Worm (Caenorhabditis elegans): ENCODE measurements around the gene str-19.

The str-19 gene

DNA sequence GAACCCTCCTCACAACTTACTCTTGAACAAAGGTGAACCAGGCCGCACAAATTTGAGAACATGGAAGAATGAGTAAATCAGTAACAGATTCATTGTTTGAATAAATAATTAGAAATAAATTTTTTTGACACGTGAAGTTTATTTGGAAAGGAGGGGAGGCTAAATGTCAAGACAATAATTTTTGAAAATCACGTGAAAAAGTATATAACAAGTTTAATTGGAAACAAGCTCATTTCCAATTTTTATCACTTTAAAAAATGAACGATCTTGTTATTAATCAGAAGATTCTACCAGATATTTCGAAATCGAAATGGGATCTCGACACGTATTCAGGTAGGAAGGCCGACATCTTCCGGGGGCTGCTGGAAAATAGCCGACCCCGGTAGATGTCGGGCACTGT, 17.7 kb downstream of the str-19 start, which contains the start of the genes irld-57 and sfxn-1.3:
Gene irld-57 (minus strand): TSS at position 101 of the 400 bp plus-strand sequence.
Gene sfxn-1.3 (plus strand): TSS at position 232 of the 400 bp plus-strand sequence.
- TF ChIP-seq elt-3 (tag; optimal IDR thresholded peaks at IDR 0.05) (no peak), unc-39 (tag; optimal IDR thresholded peaks at IDR 0.05) (no peak), lsy-2 (tag; optimal IDR thresholded peaks at IDR 0.05) (no peak), unc-120 (tag; optimal IDR thresholded peaks at IDR 0.05; ENCODE audit: poor library complexity, severe bottlenecking) (no peak), lin-13 (tag; optimal IDR thresholded peaks at IDR 0.05) (no peak), hlh-1 (tag; optimal IDR thresholded peaks at IDR 0.05) (no peak), ceh-43 (GFP tag; optimal IDR thresholded peaks at IDR 0.05) (no peak), mep-1 (tag; optimal IDR thresholded peaks at IDR 0.05) (no peak), pha-4 (tag; optimal IDR thresholded peaks at IDR 0.05) (no peak), elt-1 (tag; optimal IDR thresholded peaks at IDR 0.05; ENCODE audit: borderline replicate concordance, insufficient read depth) (no peak), zip-8 (tag; optimal IDR thresholded peaks at IDR 0.05) (no peak), nhr-12 (tag; optimal IDR thresholded peaks at IDR 0.05) (no peak), sem-2 (GFP tag; optimal IDR thresholded peaks at IDR 0.05) (no peak), drap-1 (GFP tag; optimal IDR thresholded peaks at IDR 0.05) (no peak), cnd-1 (tag; optimal IDR thresholded peaks at IDR 0.05) (no peak), lin-32 (GFP tag; optimal IDR thresholded peaks at IDR 0.05) (no peak), flh-1 (GFP tag; optimal IDR thresholded peaks at IDR 0.05) (no peak), ham-2 (GFP tag; optimal IDR thresholded peaks at IDR 0.05) (no peak), nhr-237 (tag; optimal IDR thresholded peaks at IDR 0.05) (no peak)

DNA sequence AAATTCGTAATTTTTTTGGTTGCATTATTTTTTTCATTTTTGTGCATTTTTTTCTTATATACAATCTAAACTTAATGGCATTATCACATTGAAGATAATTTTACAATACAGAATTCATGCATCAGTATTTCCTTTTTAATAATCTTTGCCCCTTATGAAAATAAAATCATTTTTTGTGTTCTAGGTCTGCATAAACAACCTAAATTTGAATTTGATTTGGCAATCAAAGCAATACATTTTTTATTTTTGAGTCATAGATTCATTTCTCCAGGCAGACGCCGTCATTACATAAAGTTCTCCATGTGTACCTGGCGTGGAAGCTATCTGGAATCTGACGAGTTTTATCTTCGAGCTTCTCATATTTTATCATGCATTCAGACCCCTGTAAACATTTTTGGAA, 22.4 kb downstream of the str-19 start, which contains the start of gene srh-140:
Gene srh-140 (plus strand): TSS at position 301 of the 400 bp plus-strand sequence.
- TF ChIP-seq unc-62 (GFP tag; optimal IDR thresholded peaks at IDR 0.05), result no peak
- TF ChIP-seq ham-2 (GFP tag; optimal IDR thresholded peaks at IDR 0.05), result no peak
- no peak for TF ChIP-seq mep-1 (tag; optimal IDR thresholded peaks at IDR 0.05)
- TF ChIP-seq hlh-1 (tag; optimal IDR thresholded peaks at IDR 0.05), result no peak
- TF ChIP-seq pha-4 (tag; optimal IDR thresholded peaks at IDR 0.05), result no peak
- no peak for TF ChIP-seq nhr-12 (tag; optimal IDR thresholded peaks at IDR 0.05)
- TF ChIP-seq elt-1 (tag; optimal IDR thresholded peaks at IDR 0.05; ENCODE audit: borderline replicate concordance, insufficient read depth), result no peak
- TF ChIP-seq cnd-1 (tag; optimal IDR thresholded peaks at IDR 0.05), result no peak
- no peak for TF ChIP-seq lin-13 (tag; optimal IDR thresholded peaks at IDR 0.05)
- no peak for TF ChIP-seq nhr-237 (tag; optimal IDR thresholded peaks at IDR 0.05)
- TF ChIP-seq ceh-39 (tag; optimal IDR thresholded peaks at IDR 0.05), result no peak
- no peak for TF ChIP-seq lsy-2 (tag; optimal IDR thresholded peaks at IDR 0.05)
- no peak for TF ChIP-seq tbx-8 (GFP tag; optimal IDR thresholded peaks at IDR 0.05)
- no peak for TF ChIP-seq elt-3 (tag; optimal IDR thresholded peaks at IDR 0.05)
- TF ChIP-seq mls-2 (tag; optimal IDR thresholded peaks at IDR 0.05), result no peak
- no peak for TF ChIP-seq sptf-1 (tag; optimal IDR thresholded peaks at IDR 0.05)
- TF ChIP-seq drap-1 (GFP tag; optimal IDR thresholded peaks at IDR 0.05), result no peak
- TF ChIP-seq zip-8 (tag; optimal IDR thresholded peaks at IDR 0.05), result no peak

DNA sequence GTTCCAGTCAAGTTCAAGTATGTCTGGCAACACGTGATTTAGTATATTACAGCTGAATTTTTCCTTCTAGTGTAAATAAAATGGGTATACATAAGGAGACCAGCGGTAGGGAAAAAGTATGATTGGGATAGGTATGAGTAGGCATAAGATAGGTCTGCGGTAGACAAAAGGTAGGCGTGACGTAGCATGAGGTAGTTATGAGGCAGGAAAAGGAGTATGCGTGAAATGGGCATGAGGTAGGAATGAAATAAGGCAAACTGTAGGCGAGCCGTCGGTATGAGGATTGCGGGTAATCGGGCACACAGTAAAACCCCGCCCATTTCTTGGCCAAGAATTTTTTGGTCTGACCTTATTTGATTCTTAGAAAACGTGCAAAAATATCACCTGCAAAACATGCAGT, 22.8 kb downstream of the str-19 start:
- TF ChIP-seq unc-120 (tag; optimal IDR thresholded peaks at IDR 0.05; ENCODE audit: poor library complexity, severe bottlenecking) (no peak), mls-2 (tag; optimal IDR thresholded peaks at IDR 0.05) (no peak), nhr-28 (tag; optimal IDR thresholded peaks at IDR 0.05) (no peak), ham-2 (GFP tag; optimal IDR thresholded peaks at IDR 0.05) (no peak), ces-1 (GFP tag; optimal IDR thresholded peaks at IDR 0.05) (no peak), nhr-2 (tag; optimal IDR thresholded peaks at IDR 0.05) (no peak), sem-2 (GFP tag; optimal IDR thresholded peaks at IDR 0.05) (no peak), mep-1 (tag; optimal IDR thresholded peaks at IDR 0.05) (no peak), lin-13 (tag; optimal IDR thresholded peaks at IDR 0.05) (no peak), elt-1 (tag; optimal IDR thresholded peaks at IDR 0.05; ENCODE audit: borderline replicate concordance, insufficient read depth) (no peak), sptf-1 (tag; optimal IDR thresholded peaks at IDR 0.05) (no peak), M03D4.4 (tag; optimal IDR thresholded peaks at IDR 0.05) (no peak), flh-1 (GFP tag; optimal IDR thresholded peaks at IDR 0.05) (no peak), blmp-1 (tag; optimal IDR thresholded peaks at IDR 0.05) (no peak), nhr-237 (tag; optimal IDR thresholded peaks at IDR 0.05) (no peak), lin-32 (GFP tag; optimal IDR thresholded peaks at IDR 0.05) (no peak), unc-39 (tag; optimal IDR thresholded peaks at IDR 0.05) (no peak), elt-3 (tag; optimal IDR thresholded peaks at IDR 0.05) (no peak)

DNA sequence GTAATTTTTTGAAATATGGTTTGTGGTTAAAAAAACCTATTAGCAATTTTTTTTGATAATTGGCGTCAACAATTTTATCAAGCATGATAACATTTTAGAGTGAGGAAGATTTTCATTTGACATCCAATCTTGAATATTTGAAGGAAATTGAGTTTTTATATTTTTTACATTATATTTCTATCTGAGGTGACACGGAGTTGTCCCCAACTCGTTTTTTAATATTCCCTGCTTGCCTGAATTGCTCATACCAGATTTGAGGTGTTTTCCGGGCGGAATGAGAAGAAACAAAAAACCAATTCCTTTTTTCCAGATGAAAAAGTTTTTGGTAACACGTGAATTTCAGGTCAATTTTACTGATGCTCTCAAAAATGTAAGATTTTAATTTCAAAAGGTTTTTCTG, 24.7 kb downstream of the str-19 start, which contains the start of gene Y6E2A.7:
Gene Y6E2A.7 (plus strand): TSS at position 301 of the 400 bp plus-strand sequence.
- TF ChIP-seq unc-39 (tag; optimal IDR thresholded peaks at IDR 0.05), result no peak
- TF ChIP-seq tbx-8 (GFP tag; optimal IDR thresholded peaks at IDR 0.05), result no peak
- TF ChIP-seq unc-120 (tag; optimal IDR thresholded peaks at IDR 0.05; ENCODE audit: poor library complexity, severe bottlenecking), result no peak
- TF ChIP-seq elt-1 (tag; optimal IDR thresholded peaks at IDR 0.05; ENCODE audit: borderline replicate concordance, insufficient read depth), result no peak
- no peak for TF ChIP-seq nhr-12 (tag; optimal IDR thresholded peaks at IDR 0.05)
- no peak for TF ChIP-seq elt-3 (tag; optimal IDR thresholded peaks at IDR 0.05)
- no peak for TF ChIP-seq cnd-1 (tag; optimal IDR thresholded peaks at IDR 0.05)
- no peak for TF ChIP-seq mab-5 (tag; optimal IDR thresholded peaks at IDR 0.05)
- TF ChIP-seq nhr-237 (tag; optimal IDR thresholded peaks at IDR 0.05), result no peak
- no peak for TF ChIP-seq pha-4 (tag; optimal IDR thresholded peaks at IDR 0.05)
- TF ChIP-seq nhr-2 (tag; optimal IDR thresholded peaks at IDR 0.05), result no peak
- TF ChIP-seq snpc-4 (tag; optimal IDR thresholded peaks at IDR 0.05), result no peak
- TF ChIP-seq ham-2 (GFP tag; optimal IDR thresholded peaks at IDR 0.05), result no peak
- TF ChIP-seq lsy-2 (tag; optimal IDR thresholded peaks at IDR 0.05), result no peak
- no peak for TF ChIP-seq unc-62 (GFP tag; optimal IDR thresholded peaks at IDR 0.05)
- no peak for TF ChIP-seq lin-13 (tag; optimal IDR thresholded peaks at IDR 0.05)
- TF ChIP-seq bed-3 (GFP tag; optimal IDR thresholded peaks at IDR 0.05), result no peak

All from whole organism, mixed stage, embryonic.